Fruit fly (Drosophila melanogaster) whole organism, wandering third instar larva: ENCODE data around the gene dlp.

Source experiments
- Dfd ChIP-seq: fragments of >200 bp; optimal IDR thresholded peaks from 2 replicates; lab custom pipeline; 2017; ENCODE audit warnings: missing biosample characterization, missing genetic modification characterization
- Hr83 ChIP-seq: fragments of 200-300 bp; sonication (Bioruptor generic); optimal IDR thresholded peaks from 2 replicates; lab custom pipeline; 2016; ENCODE audit warnings: missing biosample characterization, mild to moderate bottlenecking, missing genetic modification characterization, moderate library complexity; ENCODE audit not compliant: poor library complexity, severe bottlenecking
- Jra ChIP-seq: sonication (Bioruptor generic); optimal IDR thresholded peaks from 2 replicates; lab custom pipeline; 2016; ENCODE audit warnings: missing biosample characterization, missing genetic modification characterization
- N ChIP-seq: fragments of >200 bp; optimal IDR thresholded peaks from 2 replicates; lab custom pipeline; 2018; ENCODE audit warnings: missing biosample characterization, missing external identifiers, missing genetic modification characterization
- OdsH ChIP-seq: fragments of 200-800 bp; sonication (Bioruptor generic); optimal IDR thresholded peaks from 2 replicates; lab custom pipeline; 2016; ENCODE audit warnings: missing biosample characterization, mild to moderate bottlenecking, missing genetic modification characterization
- Vsx2 ChIP-seq: fragments of 200-300, 225-300 bp; sonication (Bioruptor generic); optimal IDR thresholded peaks from 2 replicates; lab custom pipeline; 2018; ENCODE audit warnings: missing biosample characterization, missing genetic modification characterization; ENCODE audit not compliant: partially characterized antibody
- brk ChIP-seq: fragments of 200-800 bp; sonication (Bioruptor generic); optimal IDR thresholded peaks from 2 replicates; lab custom pipeline; 2016; ENCODE audit warnings: missing biosample characterization, mild to moderate bottlenecking, missing genetic modification characterization
- dmrt93B ChIP-seq: fragments of 200-800 bp; sonication (Bioruptor generic); optimal IDR thresholded peaks from 2 replicates; lab custom pipeline; 2018; ENCODE audit warnings: missing biosample characterization, mild to moderate bottlenecking, missing genetic modification characterization
- dsf ChIP-seq: sonication (Bioruptor generic); optimal IDR thresholded peaks from 2 replicates; lab custom pipeline; 2016; ENCODE audit warnings: missing biosample characterization, missing genetic modification characterization, borderline replicate concordance
- h ChIP-seq: fragments of 200-800 bp; sonication (Bioruptor generic); optimal IDR thresholded peaks from 3 replicates; lab custom pipeline; 2016; ENCODE audit warnings: missing biosample characterization, mild to moderate bottlenecking, missing genetic modification characterization
- usp ChIP-seq: fragments of >200 bp; optimal IDR thresholded peaks from 2 replicates; lab custom pipeline; 2017; ENCODE audit warnings: missing biosample characterization, missing genetic modification characterization
- woc ChIP-seq: sonication (Bioruptor generic); optimal IDR thresholded peaks from 2 replicates; lab custom pipeline; 2016; ENCODE audit warnings: missing biosample characterization, mild to moderate bottlenecking, missing genetic modification characterization

DNA sequence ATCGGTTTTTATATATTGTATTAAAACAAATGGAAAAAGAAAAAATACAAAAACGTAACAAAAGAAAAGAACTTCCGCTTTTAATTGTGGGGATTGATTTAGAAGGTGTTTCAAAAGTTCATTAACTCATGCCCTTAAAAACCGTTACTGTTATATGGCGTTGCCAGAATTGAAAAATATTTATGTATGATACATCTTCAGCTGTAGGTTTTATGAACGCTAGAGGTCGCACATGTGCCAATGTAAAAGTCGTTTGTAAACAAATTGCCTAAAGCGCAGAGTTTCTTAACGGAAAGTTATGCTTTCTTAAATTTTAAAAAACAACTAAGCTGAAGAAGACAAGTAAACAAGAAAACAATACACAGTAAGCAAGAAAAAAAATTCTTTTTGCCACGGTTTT lies 39.1 kb downstream of the dlp start:
- TF ChIP-seq N (GFP tag; lab: Kevin White, UChicago) (no peak), usp (GFP tag; lab: Kevin White, UChicago) (no peak), dsf (GFP tag; lab: Kevin White, UChicago) (no peak), Vsx2 (no peak), h (GFP tag; lab: Kevin White, UChicago) (no peak), Jra (GFP tag; lab: Kevin White, UChicago) (no peak), woc (GFP tag; lab: Kevin White, UChicago) (no peak), OdsH (no peak), brk (GFP tag; lab: Kevin White, UChicago) (no peak), Hr83 (GFP tag; lab: Kevin White, UChicago) (no peak), dmrt93B (GFP tag; lab: Kevin White, UChicago) (no peak), Dfd (GFP tag; lab: Kevin White, UChicago) (no peak)
